Worm (Caenorhabditis elegans) whole organism, late embryonic: ENCODE data around the gene ZK813.4.

Experiments used
- C08G9.2 ChIP-seq: sonication (generic microtip); optimal IDR thresholded peaks from 2 replicates; lab custom pipeline; 2016; ENCODE audit warnings: mild to moderate bottlenecking, missing genetic modification characterization, moderate library complexity, missing compliant biosample characterization
- K02D7.2 ChIP-seq: sonication (generic microtip); optimal IDR thresholded peaks from 2 replicates; lab custom pipeline; 2017; ENCODE audit warnings: mild to moderate bottlenecking, missing genetic modification characterization, missing compliant biosample characterization
- K09A11.1 ChIP-seq: sonication (generic microtip); optimal IDR thresholded peaks from 2 replicates; lab custom pipeline; 2017; ENCODE audit warnings: antibody characterized with exemption, mild to moderate bottlenecking, missing genetic modification characterization, missing compliant biosample characterization; ENCODE audit not compliant: insufficient read depth
- T23F11.4 ChIP-seq: fragments of 200-800 bp; sonication (Bioruptor generic); optimal IDR thresholded peaks from 2 replicates; lab custom pipeline; 2018; ENCODE audit warnings: mild to moderate bottlenecking, missing genetic modification characterization, missing compliant biosample characterization
- Y22D7AL.16 ChIP-seq: sonication (generic microtip); optimal IDR thresholded peaks from 2 replicates; lab custom pipeline; 2016; ENCODE audit warnings: missing genetic modification characterization, missing compliant biosample characterization
- ahr-1 ChIP-seq: sonication (generic microtip); optimal IDR thresholded peaks from 2 replicates; lab custom pipeline; 2016; ENCODE audit warnings: missing genetic modification characterization, missing compliant biosample characterization
- ama-1 ChIP-seq: fragments of 150-350 bp; optimal IDR thresholded peaks from 2 replicates; lab custom pipeline; 2014
- ceh-2 ChIP-seq: sonication (generic microtip); optimal IDR thresholded peaks from 2 replicates; lab custom pipeline; 2016; ENCODE audit warnings: missing genotype, missing genetic modification characterization, missing compliant biosample characterization
- ceh-22 ChIP-seq: sonication (generic microtip); optimal IDR thresholded peaks from 2 replicates; lab custom pipeline; 2017; ENCODE audit warnings: missing biosample characterization, missing genetic modification characterization
- ceh-31 ChIP-seq: sonication (generic microtip); optimal IDR thresholded peaks from 2 replicates; lab custom pipeline; 2016; ENCODE audit warnings: missing genetic modification characterization, missing compliant biosample characterization
- ceh-34 ChIP-seq: sonication (generic microtip); optimal IDR thresholded peaks from 2 replicates; lab custom pipeline; 2016; ENCODE audit warnings: mild to moderate bottlenecking, missing genetic modification characterization, missing compliant biosample characterization
- ceh-48 ChIP-seq: sonication (generic microtip); optimal IDR thresholded peaks from 2 replicates; lab custom pipeline; 2016; ENCODE audit warnings: missing genetic modification characterization, inconsistent platforms, missing compliant biosample characterization
- ceh-6 ChIP-seq: fragments of 200-800 bp; sonication (Bioruptor generic); optimal IDR thresholded peaks from 2 replicates; lab custom pipeline; 2018; ENCODE audit warnings: mild to moderate bottlenecking, missing genetic modification characterization, missing compliant biosample characterization
- ceh-9 ChIP-seq: sonication (generic microtip); optimal IDR thresholded peaks from 2 replicates; lab custom pipeline; 2016; ENCODE audit warnings: mild to moderate bottlenecking, missing genetic modification characterization, inconsistent platforms, missing compliant biosample characterization
- dmd-4 ChIP-seq: sonication (generic microtip); optimal IDR thresholded peaks from 2 replicates; lab custom pipeline; 2016; ENCODE audit warnings: borderline replicate concordance, missing genetic modification characterization, missing compliant biosample characterization
- dve-1 ChIP-seq: sonication (generic microtip); optimal IDR thresholded peaks from 2 replicates; lab custom pipeline; 2017; ENCODE audit warnings: antibody characterized with exemption, mild to moderate bottlenecking, missing genetic modification characterization, missing compliant biosample characterization
- elt-2 ChIP-seq: sonication (generic microtip); optimal IDR thresholded peaks from 2 replicates; lab custom pipeline; 2016; ENCODE audit warnings: missing genetic modification reagents, missing genetic modification characterization, missing compliant biosample characterization
- ets-4 ChIP-seq: sonication (generic microtip); optimal IDR thresholded peaks from 2 replicates; lab custom pipeline; 2016; ENCODE audit warnings: missing genetic modification characterization, missing compliant biosample characterization
- eyg-1 ChIP-seq: sonication (generic microtip); optimal IDR thresholded peaks from 2 replicates; lab custom pipeline; 2016; ENCODE audit warnings: missing genotype, missing genetic modification characterization, missing compliant biosample characterization
- fax-1 ChIP-seq: sonication (generic microtip); optimal IDR thresholded peaks from 2 replicates; lab custom pipeline; 2016; ENCODE audit warnings: missing genotype, missing genetic modification characterization, missing compliant biosample characterization
- fkh-10 ChIP-seq: fragments of 150-350 bp; optimal IDR thresholded peaks from 2 replicates; lab custom pipeline; 2014; ENCODE audit warnings: missing biosample characterization, missing genetic modification reagents, missing genetic modification characterization
- fkh-6 ChIP-seq: sonication (generic microtip); optimal IDR thresholded peaks from 2 replicates; lab custom pipeline; 2016; ENCODE audit warnings: missing genetic modification characterization, missing compliant biosample characterization
- hlh-13 ChIP-seq: fragments of 200-800 bp; sonication (Bioruptor generic); optimal IDR thresholded peaks from 2 replicates; lab custom pipeline; 2018; ENCODE audit warnings: mild to moderate bottlenecking, missing genetic modification characterization, missing compliant biosample characterization
- hlh-15 ChIP-seq: sonication (generic microtip); optimal IDR thresholded peaks from 2 replicates; lab custom pipeline; 2016; ENCODE audit warnings: missing genetic modification characterization, missing compliant biosample characterization
- hlh-30 ChIP-seq: sonication (generic microtip); optimal IDR thresholded peaks from 2 replicates; lab custom pipeline; 2017; ENCODE audit warnings: antibody characterized with exemption, missing genetic modification characterization, missing compliant biosample characterization; ENCODE audit not compliant: insufficient read depth
- nhr-11 ChIP-seq: fragments of 150-350 bp; optimal IDR thresholded peaks from 2 replicates; lab custom pipeline; 2014; ENCODE audit warnings: missing biosample characterization, missing genetic modification characterization
- nhr-232 ChIP-seq: sonication (generic microtip); optimal IDR thresholded peaks from 2 replicates; lab custom pipeline; 2016; ENCODE audit warnings: missing genetic modification characterization, missing compliant biosample characterization
- odd-2 ChIP-seq: sonication (generic microtip); optimal IDR thresholded peaks from 2 replicates; lab custom pipeline; 2017; ENCODE audit warnings: antibody characterized with exemption, mild to moderate bottlenecking, missing genetic modification characterization, missing compliant biosample characterization
- pat-9 ChIP-seq: fragments of 200-800 bp; sonication (Bioruptor generic); optimal IDR thresholded peaks from 2 replicates; lab custom pipeline; 2018; ENCODE audit warnings: mild to moderate bottlenecking, missing genetic modification characterization, moderate library complexity, missing compliant biosample characterization
- pax-1 ChIP-seq: fragments of 150-350 bp; optimal IDR thresholded peaks from 2 replicates; lab custom pipeline; 2014; ENCODE audit warnings: missing biosample characterization, missing genetic modification characterization
- pha-2 ChIP-seq: sonication (generic microtip); optimal IDR thresholded peaks from 2 replicates; lab custom pipeline; 2017; ENCODE audit warnings: mild to moderate bottlenecking, missing genetic modification characterization, missing compliant biosample characterization
- pha-4 ChIP-seq: fragments of 150-350 bp; optimal IDR thresholded peaks from 2 replicates; lab custom pipeline; 2018; ENCODE audit warnings: missing biosample characterization, missing genetic modification reagents, missing genetic modification characterization
- pqm-1 ChIP-seq: sonication (generic microtip); optimal IDR thresholded peaks from 2 replicates; lab custom pipeline; 2016; ENCODE audit warnings: missing genetic modification characterization, missing compliant biosample characterization
- pros-1 ChIP-seq: fragments of 150-350 bp; optimal IDR thresholded peaks from 2 replicates; lab custom pipeline; 2014; ENCODE audit warnings: missing biosample characterization, missing genetic modification reagents, missing genetic modification characterization
- ref-2 ChIP-seq: sonication (generic microtip); optimal IDR thresholded peaks from 2 replicates; lab custom pipeline; 2016; ENCODE audit warnings: missing genetic modification characterization, missing compliant biosample characterization
- rnt-1 ChIP-seq: sonication (generic microtip); optimal IDR thresholded peaks from 2 replicates; lab custom pipeline; 2016; ENCODE audit warnings: missing genetic modification characterization, missing compliant biosample characterization
- sdc-2 ChIP-seq: sonication (generic microtip); optimal IDR thresholded peaks from 2 replicates; lab custom pipeline; 2016; ENCODE audit warnings: missing genotype, missing genetic modification characterization, missing compliant biosample characterization
- sox-4 ChIP-seq: sonication (generic microtip); optimal IDR thresholded peaks from 2 replicates; lab custom pipeline; 2017; ENCODE audit warnings: mild to moderate bottlenecking, missing genetic modification characterization, inconsistent platforms, missing compliant biosample characterization
- tbx-7 ChIP-seq: sonication (generic microtip); optimal IDR thresholded peaks from 2 replicates; lab custom pipeline; 2016; ENCODE audit warnings: missing genotype, missing genetic modification characterization, missing compliant biosample characterization
- ttx-3 ChIP-seq: sonication (generic microtip); optimal IDR thresholded peaks from 2 replicates; lab custom pipeline; 2016; ENCODE audit warnings: missing genetic modification reagents, missing genetic modification characterization, missing compliant biosample characterization
- unc-42 ChIP-seq: sonication (generic microtip); optimal IDR thresholded peaks from 2 replicates; lab custom pipeline; 2016; ENCODE audit warnings: missing genotype, missing genetic modification characterization, missing compliant biosample characterization
- unc-86 ChIP-seq: sonication (generic microtip); optimal IDR thresholded peaks from 2 replicates; lab custom pipeline; 2016; ENCODE audit warnings: missing genetic modification characterization, missing compliant biosample characterization
- ztf-16 ChIP-seq: sonication (generic microtip); optimal IDR thresholded peaks from 2 replicates; lab custom pipeline; 2017; ENCODE audit warnings: missing genetic modification characterization, missing compliant biosample characterization

The ZK813.4 gene

DNA sequence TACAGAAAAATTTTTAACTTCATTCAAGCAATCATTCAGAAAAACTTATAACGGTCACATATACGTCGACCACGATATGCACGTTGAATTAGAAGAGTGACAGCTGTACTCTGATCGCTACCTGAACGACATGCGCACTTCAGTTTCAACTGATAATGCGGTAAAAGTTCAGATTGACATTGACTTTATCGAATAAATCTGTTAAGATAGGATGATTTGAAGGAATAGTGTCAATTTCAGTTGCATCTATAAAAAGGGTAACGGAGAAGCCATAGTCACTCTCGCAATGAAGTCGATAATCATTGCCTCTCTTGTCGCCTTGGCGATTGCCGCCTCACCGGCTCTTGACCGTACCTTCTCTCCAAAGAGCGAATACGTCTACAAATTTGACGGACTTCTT is 26.7 kb downstream of the ZK813.4 start, which contains the start of gene vit-5:
Gene vit-5, plus strand, starts transcription at position 277 of the 400 bp plus-strand sequence.
- TF ChIP-seq C08G9.2 (tag; lab: Kevin White, UChicago) = no peak
- TF ChIP-seq Y22D7AL.16 = no peak
- TF ChIP-seq hlh-15 = no peak
- TF ChIP-seq pax-1 (tag; lab: Kevin White, UChicago) = no peak
- no peak for TF ChIP-seq sox-4 (tag; lab: Kevin White, UChicago)
- no peak for TF ChIP-seq hlh-30 (tag; lab: Kevin White, UChicago)
- no peak for TF ChIP-seq ceh-34 (tag; lab: Kevin White, UChicago)
- no peak for TF ChIP-seq ceh-22 (tag; lab: Kevin White, UChicago)
- TF ChIP-seq unc-86 (tag; lab: Kevin White, UChicago) = no peak
- no peak for TF ChIP-seq sdc-2 (tag; lab: Kevin White, UChicago)
- no peak for TF ChIP-seq tbx-7
- TF ChIP-seq ref-2 (tag; lab: Kevin White, UChicago) = no peak
- TF ChIP-seq K02D7.2 (tag; lab: Kevin White, UChicago) = no peak
- TF ChIP-seq rnt-1 = no peak
- no peak for TF ChIP-seq K09A11.1 (tag; lab: Kevin White, UChicago)
- no peak for TF ChIP-seq ztf-16
- TF ChIP-seq fax-1 = no peak
- no peak for TF ChIP-seq pat-9 (tag; lab: Kevin White, UChicago)
- TF ChIP-seq ets-4 (tag; lab: Kevin White, UChicago) = no peak

DNA sequence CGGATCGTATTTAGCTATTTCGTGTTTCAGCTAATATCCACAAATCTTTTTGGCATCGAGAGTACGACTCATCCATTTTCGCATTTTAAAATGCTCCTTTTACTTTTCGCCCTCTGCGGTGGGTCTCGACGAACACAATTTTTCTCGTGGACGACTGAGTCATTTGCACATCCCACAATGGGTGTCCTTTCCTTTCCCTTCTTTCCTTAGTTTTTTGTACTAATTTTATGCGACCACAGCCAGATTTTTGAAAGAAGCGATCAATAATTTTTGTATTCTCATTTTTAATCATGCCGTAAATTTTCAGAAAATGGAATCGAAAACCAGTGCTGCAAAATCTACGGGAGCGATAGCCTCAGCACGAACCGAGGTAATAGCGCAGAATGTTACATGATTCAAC is 28.2 kb downstream of the ZK813.4 start, which contains the start of gene C04F6.9:
Gene C04F6.9, plus strand, starts transcription at position 301 of the 400 bp plus-strand sequence.
- TF ChIP-seq T23F11.4 (GFP tag; lab: Kevin White, UChicago) (no peak), ama-1 (lab: Kevin White, UChicago) (no peak), fkh-6 (no peak), ceh-6 (GFP tag; lab: Kevin White, UChicago) (no peak), nhr-232 (tag; lab: Kevin White, UChicago) (no peak), Y22D7AL.16 (no peak), eyg-1 (tag; lab: Kevin White, UChicago) (no peak), nhr-11 (no peak), pha-2 (tag; lab: Kevin White, UChicago) (no peak), tbx-7 (no peak), ahr-1 (tag; lab: Kevin White, UChicago) (no peak), dmd-4 (tag; lab: Kevin White, UChicago) (no peak), pros-1 (no peak), unc-86 (tag; lab: Kevin White, UChicago) (no peak), unc-42 (tag; lab: Kevin White, UChicago) (no peak)

DNA sequence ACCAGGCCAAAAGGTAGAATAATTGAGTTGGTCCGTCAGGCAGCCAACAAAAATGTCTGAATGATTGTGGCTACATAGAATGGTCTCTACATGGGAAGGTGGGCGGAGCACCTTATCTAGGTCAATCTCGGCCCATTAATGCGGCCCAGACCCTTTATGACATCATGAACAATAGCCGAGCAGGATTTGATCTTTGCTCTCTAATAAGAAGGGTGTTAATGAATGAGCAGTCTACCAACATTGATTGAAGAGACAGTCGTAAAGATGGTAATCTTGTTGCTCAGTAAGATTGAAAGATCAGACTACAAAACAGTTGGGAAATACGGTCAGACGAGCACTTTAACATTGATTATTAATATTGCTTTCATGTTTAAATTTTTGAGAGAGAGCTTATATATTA is 29.5 kb downstream of the ZK813.4 start:
- TF ChIP-seq elt-2 (tag; lab: Kevin White, UChicago) (no peak), pha-4 (tag; lab: Kevin White, UChicago) (no peak), hlh-13 (GFP tag; lab: Kevin White, UChicago) (no peak), ceh-2 (tag; lab: Kevin White, UChicago) (no peak), dmd-4 (tag; lab: Kevin White, UChicago) (no peak), pqm-1 (tag; lab: Kevin White, UChicago) (no peak), ceh-6 (GFP tag; lab: Kevin White, UChicago) (no peak), fax-1 (no peak), unc-42 (tag; lab: Kevin White, UChicago) (no peak)

DNA sequence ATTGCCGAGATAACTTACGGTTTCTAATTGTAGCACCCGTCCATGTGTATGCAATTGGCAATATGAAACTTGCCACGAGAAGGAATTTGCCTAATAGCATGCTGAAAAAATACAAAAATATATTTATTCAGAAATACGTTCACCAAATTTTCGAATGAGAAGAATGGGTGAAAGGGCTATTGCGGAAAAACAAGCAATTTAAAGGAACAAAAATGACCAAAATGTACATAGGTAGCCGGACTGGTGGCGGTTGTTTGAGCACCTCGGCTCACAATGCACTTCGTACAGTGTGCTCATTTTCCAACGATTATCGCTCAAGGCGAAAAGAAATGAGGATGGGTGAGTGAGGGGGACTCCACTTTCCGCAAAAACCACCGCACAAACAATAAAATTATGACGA is 30.0 kb downstream of the ZK813.4 start, which contains the start of gene cht-1:
Gene cht-1, minus strand, starts transcription at position 101 of the 400 bp plus-strand sequence.
- TF ChIP-seq dmd-4 (tag; lab: Kevin White, UChicago) (no peak), fkh-10 (no peak), hlh-30 (tag; lab: Kevin White, UChicago) (no peak), unc-86 (tag; lab: Kevin White, UChicago) (no peak), ceh-34 (tag; lab: Kevin White, UChicago) (no peak), nhr-11 (no peak), ceh-9 (tag; lab: Kevin White, UChicago) (no peak), pros-1 (no peak), ceh-48 (no peak), odd-2 (tag; lab: Kevin White, UChicago) (no peak), ttx-3 (tag; lab: Kevin White, UChicago) (no peak), sox-4 (tag; lab: Kevin White, UChicago) (no peak), dve-1 (tag; lab: Kevin White, UChicago) (no peak), pax-1 (tag; lab: Kevin White, UChicago) (no peak), ceh-2 (tag; lab: Kevin White, UChicago) (no peak), unc-42 (tag; lab: Kevin White, UChicago) (no peak), ceh-31 (tag; lab: Kevin White, UChicago) (no peak), ztf-16 (no peak), pqm-1 (tag; lab: Kevin White, UChicago) (no peak)
